Worm (Caenorhabditis elegans): ENCODE results near the gene ntl-3.

ntl-3 gene

ce11 chrIII:11817865-11818264, 28.4 kb downstream of the ntl-3 start:
- TF ChIP-seq set-16 (GFP tag; IDR thresholded peaks at IDR 0.05) (0 out of 2 replicates have a peak, but pooled peaks have one; percentile 4), daf-16 (GFP tag; optimal IDR thresholded peaks at IDR 0.05) (no peak), daf-16 (tag; optimal IDR thresholded peaks at IDR 0.05) (peak; percentile 3), nhr-237 (tag; optimal IDR thresholded peaks at IDR 0.05) (no peak), pqm-1 (tag; optimal IDR thresholded peaks at IDR 0.05) (no peak), snpc-4 (tag; optimal IDR thresholded peaks at IDR 0.05) (peak; percentile 26), nhr-25 (tag; optimal IDR thresholded peaks at IDR 0.05; ENCODE audit: borderline replicate concordance, insufficient read depth) (no peak), dmd-8 (GFP tag; IDR thresholded peaks at IDR 0.05) (no peak), arid-1 (GFP tag; conservative IDR thresholded peaks at IDR 0.05) (no peak), spr-3 (GFP tag; optimal IDR thresholded peaks at IDR 0.05) (no peak), skn-1 (tag; optimal IDR thresholded peaks at IDR 0.05) (no peak), ama-1 (optimal IDR thresholded peaks at IDR 0.05) (no peak)

ce11 chrIII:11816523-11817003, 29.7 kb downstream of the ntl-3 start, which contains the start of gene C18D11.1:
C18D11.1 (plus strand) TSS chrIII:11816573.
- no peak for TF ChIP-seq cey-2 (tag; optimal IDR thresholded peaks at IDR 0.05; ENCODE audit: borderline replicate concordance, insufficient read depth)
- no peak for TF ChIP-seq nhr-237 (tag; optimal IDR thresholded peaks at IDR 0.05)
- no peak for TF ChIP-seq nhr-25 (tag; optimal IDR thresholded peaks at IDR 0.05; ENCODE audit: borderline replicate concordance, insufficient read depth)
- TF ChIP-seq sdz-12 (GFP tag; optimal IDR thresholded peaks at IDR 0.05), result no peak
- no peak for TF ChIP-seq egl-43 (GFP tag; IDR thresholded peaks at IDR 0.05)
- TF ChIP-seq hif-1 (tag; optimal IDR thresholded peaks at IDR 0.05), result no peak
- TF ChIP-seq mes-2 (tag; optimal IDR thresholded peaks at IDR 0.05; ENCODE audit: poor library complexity, severe bottlenecking), result no peak
- no peak for TF ChIP-seq nhr-41 (GFP tag; IDR thresholded peaks at IDR 0.05)
- TF ChIP-seq Y75B8A.6 (GFP tag; IDR thresholded peaks at IDR 0.05), result no peak

ce11 chrIII:11814653-11815052, 31.6 kb downstream of the ntl-3 start:
- TF ChIP-seq hif-1 (tag; optimal IDR thresholded peaks at IDR 0.05), result no peak
- TF ChIP-seq dmd-8 (GFP tag; IDR thresholded peaks at IDR 0.05), result no peak
- no peak for TF ChIP-seq nhr-237 (tag; optimal IDR thresholded peaks at IDR 0.05)
- TF ChIP-seq egl-43 (GFP tag; IDR thresholded peaks at IDR 0.05), result no peak
- no peak for TF ChIP-seq php-3 (GFP tag; IDR thresholded peaks at IDR 0.05)
- no peak for TF ChIP-seq F10B5.3 (tag; optimal IDR thresholded peaks at IDR 0.05)
- no peak for TF ChIP-seq gei-8 (GFP tag; optimal IDR thresholded peaks at IDR 0.05)
- TF ChIP-seq ZK337.2 (GFP tag; IDR thresholded peaks at IDR 0.05), result no peak
- no peak for TF ChIP-seq vab-7 (GFP tag; IDR thresholded peaks at IDR 0.05)
- peak; percentile 17 for TF ChIP-seq nhr-28 (tag; optimal IDR thresholded peaks at IDR 0.05)
- TF ChIP-seq madf-9 (GFP tag; conservative IDR thresholded peaks at IDR 0.05), result no peak
- no peak for TF ChIP-seq nhr-6 (tag; optimal IDR thresholded peaks at IDR 0.05)
- no peak for TF ChIP-seq T20F7.1 (GFP tag; optimal IDR thresholded peaks at IDR 0.05)
- no peak for TF ChIP-seq sdz-12 (GFP tag; optimal IDR thresholded peaks at IDR 0.05)
- TF ChIP-seq snpc-4 (tag; optimal IDR thresholded peaks at IDR 0.05), result no peak
- no peak for TF ChIP-seq dve-1 (tag; optimal IDR thresholded peaks at IDR 0.05; ENCODE audit: insufficient read depth)
- peak; percentile 78 for TF ChIP-seq nhr-25 (tag; optimal IDR thresholded peaks at IDR 0.05; ENCODE audit: borderline replicate concordance, insufficient read depth)
- no peak for TF ChIP-seq ZK546.5 (tag; optimal IDR thresholded peaks at IDR 0.05)

ce11 chrIII:11811839-11812238, 34.4 kb downstream of the ntl-3 start:
- TF ChIP-seq hlh-11 (tag; optimal IDR thresholded peaks at IDR 0.05) (peak; percentile 43), mdl-1 (tag; optimal IDR thresholded peaks at IDR 0.05) (peak in 1 of 2 experiments; percentile 47), nhr-25 (tag; optimal IDR thresholded peaks at IDR 0.05; ENCODE audit: borderline replicate concordance, insufficient read depth) (peak; percentile 19), madf-5 (GFP tag; IDR thresholded peaks at IDR 0.05) (no peak), hmg-1.1 (GFP tag; IDR thresholded peaks at IDR 0.05) (0 out of 2 replicates have a peak, but pooled peaks have one; percentile 21), ceh-32 (tag; optimal IDR thresholded peaks at IDR 0.05; ENCODE audit: poor library complexity) (no peak), nhr-28 (tag; optimal IDR thresholded peaks at IDR 0.05) (peak; percentile 52), hlh-30 (tag; optimal IDR thresholded peaks at IDR 0.05; ENCODE audit: insufficient read depth) (peak; percentile 16), mxl-3 (GFP tag; optimal IDR thresholded peaks at IDR 0.05) (peak; percentile 95), hif-1 (tag; optimal IDR thresholded peaks at IDR 0.05) (no peak), lsy-2 (tag; optimal IDR thresholded peaks at IDR 0.05) (peak in 1 of 2 experiments; percentile 35)
